Worm (Caenorhabditis elegans) whole organism, L1 larva: ENCODE data around the gene copd-1.

Experiments
- C34B4.2 ChIP-seq: sonication (generic microtip); optimal IDR thresholded peaks from 2 replicates; lab custom pipeline; 2017; ENCODE audit warnings: mild to moderate bottlenecking, missing genetic modification characterization, missing compliant biosample characterization
- Y116A8C.19 ChIP-seq: sonication (generic microtip); optimal IDR thresholded peaks from 2 replicates; lab custom pipeline; 2016; ENCODE audit warnings: missing compliant biosample characterization, missing genetic modification characterization, borderline replicate concordance
- aly-2 ChIP-seq: fragments of 150-350 bp; optimal IDR thresholded peaks from 2 replicates; lab custom pipeline; 2014; ENCODE audit warnings: missing biosample characterization, missing genetic modification characterization
- ceh-63 ChIP-seq: fragments of 200-800 bp; sonication (Bioruptor generic); optimal IDR thresholded peaks from 2 replicates; lab custom pipeline; 2018; ENCODE audit warnings: mild to moderate bottlenecking, missing genetic modification characterization, missing compliant biosample characterization
- ceh-82 ChIP-seq, 3 experiments: fragments of 150-350 bp in 1 of 3; sonication (generic microtip) in 2 of 3; optimal IDR thresholded peaks; 2 replicates each; lab custom pipeline; 2014 to 2017; ENCODE audit warnings: missing biosample characterization in 3 of 3, missing genetic modification characterization in 3 of 3
- ceh-88 ChIP-seq: fragments of 200-800 bp; sonication (Bioruptor generic); IDR thresholded peaks from 2 replicates; pipeline ENCODE4 v1.3.6; 2022; ENCODE audit warnings: missing genetic modification characterization, missing compliant biosample characterization
- ceh-90 ChIP-seq: sonication (generic microtip); optimal IDR thresholded peaks from 2 replicates; lab custom pipeline; 2016; ENCODE audit warnings: missing genetic modification characterization, missing compliant biosample characterization
- dsc-1 ChIP-seq: sonication (generic microtip); optimal IDR thresholded peaks from 2 replicates; lab custom pipeline; 2016; ENCODE audit warnings: mild to moderate bottlenecking, missing genetic modification characterization, missing compliant biosample characterization
- efl-1 ChIP-seq, 4 experiments: fragments of 150-350 bp; optimal IDR thresholded peaks in 3 of 4; peaks in 1 of 4; 1 replicate in 1 of 4; 2 replicates in 3 of 4; lab custom pipeline; 2014; ENCODE audit warnings: missing biosample characterization in 2 of 4, missing genetic modification characterization in 2 of 4, missing genetic modification reagents in 2 of 4
- egl-13 ChIP-seq: sonication (generic microtip); optimal IDR thresholded peaks from 2 replicates; lab custom pipeline; 2016; ENCODE audit warnings: missing genotype, missing genetic modification reagents, missing genetic modification characterization, missing compliant biosample characterization
- egl-27 ChIP-seq, 2 experiments: fragments of 150-350 bp in 1 of 2; sonication (generic microtip); optimal IDR thresholded peaks; 3 replicates each; lab custom pipeline; 2017 to 2018; ENCODE audit warnings: missing biosample characterization in 2 of 2, missing genetic modification characterization in 2 of 2, missing genetic modification reagents in 2 of 2
- fkh-10 ChIP-seq: sonication (generic microtip); optimal IDR thresholded peaks from 2 replicates; lab custom pipeline; 2017; ENCODE audit warnings: missing biosample characterization, missing genetic modification reagents, missing genetic modification characterization
- fkh-8 ChIP-seq: sonication (generic microtip); optimal IDR thresholded peaks from 2 replicates; lab custom pipeline; 2016; ENCODE audit warnings: mild to moderate bottlenecking, missing genetic modification characterization, missing compliant biosample characterization
- fos-1 ChIP-seq: fragments of 150-350 bp; optimal IDR thresholded peaks from 2 replicates; lab custom pipeline; 2014; ENCODE audit warnings: missing biosample characterization, missing genetic modification characterization
- grh-1 ChIP-seq: fragments of 200-800 bp; sonication (Bioruptor generic); IDR thresholded peaks from 2 replicates; pipeline ENCODE4 v1.3.6; 2022; ENCODE audit warnings: missing genetic modification reagents, missing genetic modification characterization, missing compliant biosample characterization
- hpl-2 ChIP-seq: fragments of 150-350 bp; optimal IDR thresholded peaks from 2 replicates; lab custom pipeline; 2014; ENCODE audit warnings: missing biosample characterization, missing genetic modification reagents, missing genetic modification characterization
- jun-1 ChIP-seq: fragments of 150-350 bp; optimal IDR thresholded peaks from 2 replicates; lab custom pipeline; 2014; ENCODE audit warnings: missing biosample characterization, missing genetic modification reagents, missing genetic modification characterization
- lin-14 ChIP-seq: fragments of 200-800 bp; sonication (Bioruptor generic); optimal IDR thresholded peaks from 2 replicates; lab custom pipeline; 2018; ENCODE audit warnings: mild to moderate bottlenecking, missing genetic modification characterization, moderate library complexity, missing compliant biosample characterization
- lin-15B ChIP-seq: fragments of 150-350 bp; sonication (generic microtip); optimal IDR thresholded peaks from 3 replicates; lab custom pipeline; 2014; ENCODE audit warnings: missing biosample characterization, missing genetic modification characterization
- lin-35 ChIP-seq, 2 experiments: fragments of 150-350 bp; optimal IDR thresholded peaks; 2 replicates each; lab custom pipeline; 2014; ENCODE audit warnings: missing biosample characterization in 2 of 2, missing genetic modification characterization in 2 of 2, missing genetic modification reagents in 2 of 2
- lir-3 ChIP-seq: sonication (generic microtip); optimal IDR thresholded peaks from 2 replicates; lab custom pipeline; 2016; ENCODE audit warnings: mild to moderate bottlenecking, missing genetic modification characterization, moderate library complexity, missing compliant biosample characterization; ENCODE audit not compliant: poor library complexity
- lsy-2 ChIP-seq, 2 experiments: fragments of 150-350 bp; optimal IDR thresholded peaks; 2 replicates each; lab custom pipeline; 2014; ENCODE audit warnings: missing biosample characterization in 2 of 2, missing genetic modification characterization in 2 of 2
- mep-1 ChIP-seq: fragments of 150-350 bp; optimal IDR thresholded peaks from 2 replicates; lab custom pipeline; 2014; ENCODE audit warnings: missing biosample characterization, missing genetic modification characterization
- nhr-11 ChIP-seq: fragments of 150-350 bp; optimal IDR thresholded peaks from 2 replicates; lab custom pipeline; 2014; ENCODE audit warnings: missing biosample characterization, missing genetic modification characterization
- nhr-19 ChIP-seq: fragments of 200-800 bp; sonication (Bioruptor generic); conservative IDR thresholded peaks from 2 replicates; pipeline ENCODE4 v1.3.6; 2022; ENCODE audit warnings: missing genetic modification characterization, missing compliant biosample characterization
- nhr-20 ChIP-seq: sonication (generic microtip); optimal IDR thresholded peaks from 2 replicates; lab custom pipeline; 2016; ENCODE audit warnings: mild to moderate bottlenecking, missing genetic modification characterization, missing compliant biosample characterization
- nhr-237 ChIP-seq: fragments of 150-350 bp; optimal IDR thresholded peaks from 2 replicates; lab custom pipeline; 2014; ENCODE audit warnings: missing biosample characterization, missing genetic modification characterization
- nhr-71 ChIP-seq: sonication (generic microtip); optimal IDR thresholded peaks from 2 replicates; lab custom pipeline; 2016; ENCODE audit warnings: mild to moderate bottlenecking, missing genetic modification characterization, moderate library complexity, missing compliant biosample characterization
- nhr-85 ChIP-seq: sonication (generic microtip); peaks from one replicate; lab custom pipeline; 2016; ENCODE audit warnings: missing genetic modification characterization, inconsistent platforms, missing compliant biosample characterization
- pax-3 ChIP-seq: fragments of 200-800 bp; sonication (Bioruptor generic); optimal IDR thresholded peaks from 2 replicates; lab custom pipeline; 2018; ENCODE audit warnings: mild to moderate bottlenecking, missing genetic modification characterization, moderate library complexity, missing compliant biosample characterization
- rnt-1 ChIP-seq: sonication (generic microtip); optimal IDR thresholded peaks from 2 replicates; lab custom pipeline; 2016; ENCODE audit warnings: mild to moderate bottlenecking, missing genetic modification characterization, moderate library complexity, missing compliant biosample characterization
- snpc-4 ChIP-seq: fragments of 150-350 bp; optimal IDR thresholded peaks from 2 replicates; lab custom pipeline; 2014; ENCODE audit warnings: missing biosample characterization, missing genetic modification characterization
- snu-23 ChIP-seq: sonication (generic microtip); optimal IDR thresholded peaks from 2 replicates; lab custom pipeline; 2016; ENCODE audit warnings: missing genetic modification characterization, missing compliant biosample characterization
- unc-30 ChIP-seq: sonication (generic microtip); optimal IDR thresholded peaks from 2 replicates; lab custom pipeline; 2017; ENCODE audit warnings: missing biosample characterization, missing genetic modification characterization
- zag-1 ChIP-seq: fragments of 150-350 bp; optimal IDR thresholded peaks from 2 replicates; lab custom pipeline; 2014; ENCODE audit warnings: missing biosample characterization, missing genetic modification characterization

copd-1 gene

ce11 chrIII:6624872-6625271, at the start of gene copd-1:
TSS of gene copd-1 (minus strand) at chrIII:6624972.
- TF ChIP-seq hpl-2 (no peak), fkh-10 (GFP tag; lab: Kevin White, UChicago) (no peak), C34B4.2 (tag; lab: Kevin White, UChicago) (no peak), rnt-1 (no peak), ceh-63 (GFP tag; lab: Kevin White, UChicago) (no peak), mep-1 (tag; lab: Kevin White, UChicago) (no peak)

ce11 chrIII:6670737-6671242, 46.0 kb upstream of the copd-1 start:
- TF ChIP-seq pax-3 (no peak), lin-14 (peak; percentile 29)

- peak; percentile 17 for TF ChIP-seq rnt-1
- TF ChIP-seq nhr-19 (GFP tag; lab: Robert Waterston, UW) = peak; percentile 37; the same call in 1 of the 2 replicates
Observed at ce11 chrIII:6661660-6662059, 36.9 kb upstream of the copd-1 start.

- TF ChIP-seq zag-1 (no peak), ceh-82 (tag; optimal IDR thresholded peaks at IDR 0.05; lab: Kevin White, UChicago) (peak in 1 of 3 experiments; percentile 34), ceh-88 (GFP tag; lab: Robert Waterston, UW) (no peak), rnt-1 (peak; percentile 63), snpc-4 (no peak), lir-3 (tag; lab: Kevin White, UChicago) (no peak), lin-15B (no peak), egl-27 (tag; optimal IDR thresholded peaks at IDR 0.05; lab: Kevin White, UChicago) (no peak), nhr-20 (tag; lab: Kevin White, UChicago) (no peak), aly-2 (no peak), lin-14 (peak; percentile 88), pax-3 (no peak), nhr-71 (tag; lab: Kevin White, UChicago) (peak; percentile 51), lsy-2 (tag; optimal IDR thresholded peaks at IDR 0.05; lab: Kevin White, UChicago) (peak in 1 of 2 experiments; percentile 48), grh-1 (no peak), efl-1 (optimal IDR thresholded peaks at IDR 0.05; lab: Kevin White, UChicago) (peak in 1 of 2 experiments; percentile 22), efl-1 (GFP tag; optimal IDR thresholded peaks at IDR 0.05 in 1 of 2; lab: Kevin White, UChicago) (no peak), lin-35 (GFP tag; optimal IDR thresholded peaks at IDR 0.05; lab: Kevin White, UChicago) (peak in 1 of 2 experiments; percentile 28), jun-1 (no peak), snu-23 (peak; percentile 15), Y116A8C.19 (tag; lab: Kevin White, UChicago) (no peak)
Observed at ce11 chrIII:6655830-6656229, 31.1 kb upstream of the copd-1 start.

- TF ChIP-seq pax-3 (peak; percentile 56), fkh-8 (tag; lab: Kevin White, UChicago) (peak; percentile 27), dsc-1 (peak; percentile 94), ceh-88 (GFP tag; lab: Robert Waterston, UW) (no peak)
Observed at ce11 chrIII:6653932-6654331, 29.2 kb upstream of the copd-1 start.

ce11 chrIII:6651983-6652382, 27.2 kb upstream of the copd-1 start, which contains the start of gene pdfr-1:
TSS of gene pdfr-1 (minus strand) at chrIII:6652083.
- TF ChIP-seq egl-13 (tag; lab: Kevin White, UChicago) = peak; percentile 11
- no peak for TF ChIP-seq fos-1 (tag; lab: Kevin White, UChicago)
- no peak for TF ChIP-seq nhr-85 (tag; lab: Kevin White, UChicago)
- TF ChIP-seq lin-14 = peak; percentile 27
- TF ChIP-seq nhr-11 = no peak
- no peak for TF ChIP-seq ceh-90 (tag; lab: Kevin White, UChicago)
- TF ChIP-seq nhr-237 (tag; lab: Kevin White, UChicago) = no peak
- no peak for TF ChIP-seq unc-30 (tag; lab: Kevin White, UChicago)
